Worm (Caenorhabditis elegans): ENCODE data around the gene F58E6.4.
A peak's percentile ranks its signal among the peaks of the same experiment; 100 is the strongest.

F58E6.4 gene

DNA sequence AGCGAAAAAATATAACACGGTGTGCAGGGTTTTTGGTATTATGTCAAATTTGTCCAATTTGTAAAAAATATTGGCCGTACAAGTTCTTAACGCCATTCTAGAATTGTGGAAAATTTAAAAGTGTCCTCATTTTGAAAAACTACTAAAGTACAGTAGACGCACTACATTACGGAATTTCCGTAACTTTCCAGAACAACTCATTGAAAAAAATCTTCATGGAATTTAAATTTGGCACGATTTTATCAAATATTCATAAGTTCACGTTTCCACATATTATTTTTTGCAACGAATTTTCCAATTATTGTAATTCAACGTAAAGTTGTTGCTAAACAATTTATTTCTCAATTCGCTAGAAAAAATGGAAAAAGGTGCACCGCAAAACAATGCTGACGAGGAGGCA lies 35.3 kb downstream of the F58E6.4 start, which contains the start of gene F40F9.3:
Gene F40F9.3 (plus strand): TSS at position 301 of the 400 bp plus-strand sequence.
- TF ChIP-seq elt-3 (tag; optimal IDR thresholded peaks at IDR 0.05) (no peak), lin-35 (GFP tag; optimal IDR thresholded peaks at IDR 0.05) (no peak), Y116A8C.19 (tag; optimal IDR thresholded peaks at IDR 0.05; ENCODE audit: borderline replicate concordance) (no peak), ces-1 (GFP tag; optimal IDR thresholded peaks at IDR 0.05) (no peak), mep-1 (tag; optimal IDR thresholded peaks at IDR 0.05) (no peak)

DNA sequence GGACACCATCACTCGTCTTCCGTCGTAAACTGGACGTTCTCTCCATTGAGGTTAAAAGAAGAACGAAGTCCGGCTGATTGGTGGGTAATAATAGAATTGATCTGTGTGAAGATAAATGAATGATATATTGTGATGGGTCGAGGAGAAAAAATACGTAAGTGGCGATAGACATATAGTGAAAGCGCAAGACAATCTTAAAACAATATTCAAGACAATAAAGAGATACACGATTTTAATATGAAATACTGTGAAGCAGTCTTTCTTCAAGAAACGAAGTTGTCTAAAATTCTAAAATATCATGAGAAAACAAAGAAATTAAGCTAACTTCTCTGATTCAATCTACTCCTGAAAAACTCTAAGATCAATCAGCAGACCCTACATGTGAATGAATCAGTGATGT lies 36.7 kb downstream of the F58E6.4 start, which contains the start of gene F40F9.10:
Gene F40F9.10 (minus strand): TSS at position 101 of the 400 bp plus-strand sequence.
- TF ChIP-seq skn-1 (tag; optimal IDR thresholded peaks at IDR 0.05) (no peak), snpc-4 (tag; optimal IDR thresholded peaks at IDR 0.05) (no peak)

DNA sequence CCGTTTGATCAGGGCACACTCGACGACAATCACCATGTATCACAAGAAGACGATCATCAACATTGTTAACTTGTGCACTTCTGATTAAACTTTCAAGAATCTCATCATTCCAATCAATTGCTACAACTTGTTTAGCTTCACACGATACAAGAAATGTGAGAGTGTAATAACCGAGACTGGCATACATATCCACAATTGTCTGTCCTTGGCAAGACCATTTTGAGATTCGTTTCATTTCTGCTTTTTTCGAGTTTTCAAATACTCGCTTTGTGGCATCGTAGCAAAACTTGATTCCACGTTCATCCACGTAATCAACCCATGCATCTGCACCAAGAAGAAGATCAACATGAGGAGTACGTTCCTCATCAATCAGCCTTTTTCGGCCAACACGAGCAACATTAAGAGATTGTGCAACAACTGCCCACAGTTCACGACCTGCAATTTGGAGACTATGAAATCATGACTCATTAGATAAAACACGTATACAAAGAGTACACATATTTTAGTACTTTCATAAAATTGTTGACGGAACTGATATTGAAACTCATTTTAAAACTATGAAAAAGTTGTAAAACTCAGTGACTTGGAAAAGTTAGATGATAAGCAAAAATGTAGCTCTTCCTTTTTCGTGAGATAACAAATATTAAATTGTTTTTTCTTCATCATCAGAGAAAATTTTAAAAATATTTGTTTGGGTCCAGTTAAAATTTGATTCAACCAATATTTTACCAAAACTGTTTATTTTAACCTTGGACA lies 37.6 kb downstream of the F58E6.4 start:
- TF ChIP-seq elt-2 (tag; optimal IDR thresholded peaks at IDR 0.05) (peak; percentile 51), elt-3 (tag; optimal IDR thresholded peaks at IDR 0.05) (no peak)

DNA sequence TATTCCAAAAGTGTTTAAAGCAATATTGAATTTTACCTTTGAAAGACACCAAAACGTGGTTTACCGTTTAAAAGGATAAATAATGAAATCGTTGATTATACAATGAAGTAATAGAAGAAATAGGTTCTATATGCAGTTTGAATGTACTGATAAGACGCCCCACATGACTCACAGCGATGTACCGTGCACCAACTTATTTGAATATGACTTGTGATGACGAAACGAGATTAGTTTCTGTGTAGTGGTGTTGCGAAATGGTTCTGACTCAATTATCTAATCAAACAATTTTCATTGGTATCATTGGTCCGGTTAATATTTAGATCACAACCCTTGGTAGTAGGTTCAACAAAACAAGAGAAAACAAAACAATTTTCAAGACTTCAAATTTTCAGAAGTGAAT lies 39.0 kb downstream of the F58E6.4 start:
- TF ChIP-seq elt-2 (tag; optimal IDR thresholded peaks at IDR 0.05) (peak; percentile 71), nhr-19 (GFP tag; conservative IDR thresholded peaks at IDR 0.05) (no peak)

DNA sequence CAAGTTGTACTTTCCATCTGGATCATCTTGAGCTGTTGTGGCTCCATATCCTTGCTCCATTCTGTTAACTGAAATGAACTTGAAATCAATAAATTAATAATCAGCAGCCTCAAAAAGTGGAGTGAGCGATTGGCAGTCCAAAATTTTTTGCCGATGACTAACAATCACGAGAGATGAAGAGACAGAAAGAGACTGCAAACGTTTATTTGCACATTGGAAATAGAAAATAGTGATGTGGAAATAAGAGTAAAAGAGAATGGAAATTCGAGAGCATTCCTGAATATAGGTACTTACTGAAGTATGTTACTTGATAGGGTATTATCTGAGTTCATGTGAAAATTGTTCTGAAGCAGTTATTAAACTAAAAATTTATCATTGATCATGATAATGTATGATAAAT lies 40.5 kb downstream of the F58E6.4 start, which contains the start of gene tag-120:
Gene tag-120 (minus strand): TSS at position 68 of the 400 bp plus-strand sequence.
- TF ChIP-seq unc-86 (tag; optimal IDR thresholded peaks at IDR 0.05) (no peak), nhr-237 (tag; optimal IDR thresholded peaks at IDR 0.05) (no peak), ceh-88 (GFP tag; IDR thresholded peaks at IDR 0.05) (no peak), mep-1 (tag; optimal IDR thresholded peaks at IDR 0.05) (no peak), elt-2 (tag; optimal IDR thresholded peaks at IDR 0.05) (peak; percentile 6), egl-27 (tag; optimal IDR thresholded peaks at IDR 0.05) (no peak)

DNA sequence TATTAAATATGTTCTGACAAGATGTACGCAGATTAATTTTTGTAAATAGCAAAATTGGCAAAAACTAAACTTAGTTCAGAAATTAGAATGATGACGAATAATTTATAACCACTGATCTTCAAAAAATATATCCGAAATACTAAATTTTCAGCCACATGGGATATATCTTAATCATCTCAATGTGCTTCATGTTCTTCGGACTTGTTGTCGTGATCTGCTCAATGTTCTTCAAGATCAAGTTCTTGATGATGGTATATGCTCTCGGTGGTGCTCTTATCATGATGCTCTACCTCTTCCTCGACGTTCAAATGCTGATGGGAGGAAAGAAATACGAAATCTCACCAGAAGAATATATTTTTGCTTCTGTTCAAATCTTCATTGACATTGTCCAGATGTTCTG lies 43.6 kb downstream of the F58E6.4 start:
- no peak for TF ChIP-seq ceh-90 (tag; optimal IDR thresholded peaks at IDR 0.05)
- no peak for TF ChIP-seq rnt-1 (tag; optimal IDR thresholded peaks at IDR 0.05)
- no peak for TF ChIP-seq fos-1 (tag; optimal IDR thresholded peaks at IDR 0.05)

DNA sequence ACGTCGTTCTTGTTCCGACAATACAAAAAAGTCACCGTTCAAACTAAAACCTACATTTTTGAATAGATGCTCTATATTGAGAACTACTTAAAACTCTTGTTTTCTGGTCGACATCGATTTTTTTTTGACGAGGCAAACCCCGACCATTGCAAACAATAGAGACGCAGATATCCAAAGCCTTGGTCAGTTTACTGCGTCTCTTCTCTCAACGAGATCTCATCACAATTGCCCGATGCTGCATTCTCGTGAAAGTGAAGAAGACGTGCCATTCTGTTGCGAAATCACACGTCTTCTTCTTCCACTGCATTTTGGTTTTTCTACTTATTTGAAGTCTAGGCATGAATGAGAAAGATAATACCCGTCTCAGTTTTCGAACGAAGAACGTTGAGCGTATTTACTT lies 45.8 kb downstream of the F58E6.4 start:
- peak; percentile 55 for TF ChIP-seq nhr-71 (tag; optimal IDR thresholded peaks at IDR 0.05)
- TF ChIP-seq blmp-1 (tag; optimal IDR thresholded peaks at IDR 0.05), result peak; percentile 93
- peak; percentile 35 to 54 for TF ChIP-seq lin-35 (GFP tag; optimal IDR thresholded peaks at IDR 0.05)
- TF ChIP-seq lin-14 (GFP tag; optimal IDR thresholded peaks at IDR 0.05), result peak; percentile 90
- no peak for TF ChIP-seq egl-13 (tag; optimal IDR thresholded peaks at IDR 0.05)
- no peak for TF ChIP-seq unc-130 (tag; optimal IDR thresholded peaks at IDR 0.05)
- TF ChIP-seq xbp-1 (tag; optimal IDR thresholded peaks at IDR 0.05), result peak; percentile 20
- TF ChIP-seq C04F5.9 (tag; optimal IDR thresholded peaks at IDR 0.05), result no peak
- TF ChIP-seq ceh-8 (GFP tag; optimal IDR thresholded peaks at IDR 0.05), result no peak
- no peak for TF ChIP-seq zag-1 (tag; optimal IDR thresholded peaks at IDR 0.05)
- no peak for TF ChIP-seq mab-9 (GFP tag; IDR thresholded peaks at IDR 0.05)
- TF ChIP-seq tbx-2 (tag; optimal IDR thresholded peaks at IDR 0.05), result no peak
- no peak for TF ChIP-seq lin-39 (tag; optimal IDR thresholded peaks at IDR 0.05)
- no peak for TF ChIP-seq nhr-19 (GFP tag; conservative IDR thresholded peaks at IDR 0.05)
- TF ChIP-seq Y116A8C.19 (tag; optimal IDR thresholded peaks at IDR 0.05; ENCODE audit: borderline replicate concordance), result no peak
- TF ChIP-seq hlh-17 (GFP tag; optimal IDR thresholded peaks at IDR 0.05; ENCODE audit: borderline replicate concordance), result no peak
- no peak for TF ChIP-seq ztf-4 (tag; optimal IDR thresholded peaks at IDR 0.05)
- TF ChIP-seq irx-1 (tag; optimal IDR thresholded peaks at IDR 0.05), result no peak
- TF ChIP-seq ces-1 (GFP tag; optimal IDR thresholded peaks at IDR 0.05), result no peak
- TF ChIP-seq ceh-63 (GFP tag; optimal IDR thresholded peaks at IDR 0.05), result no peak
- peak; percentile 42 for TF ChIP-seq nhr-47 (tag; optimal IDR thresholded peaks at IDR 0.05)
- TF ChIP-seq lir-3 (tag; optimal IDR thresholded peaks at IDR 0.05; ENCODE audit: poor library complexity), result no peak
- TF ChIP-seq aha-1 (tag; optimal IDR thresholded peaks at IDR 0.05), result no peak
- peak in 2 of 3 experiments; percentile 14 to 35 for TF ChIP-seq dpl-1 (GFP tag; optimal IDR thresholded peaks at IDR 0.05)
- peak; percentile 27 to 67 for TF ChIP-seq lsy-2 (tag; optimal IDR thresholded peaks at IDR 0.05)
- peak in 1 of 6 experiments; percentile 63 for TF ChIP-seq elt-3 (tag; optimal IDR thresholded peaks at IDR 0.05)
- no peak for TF ChIP-seq sptf-1 (tag; optimal IDR thresholded peaks at IDR 0.05)

Data from whole organism, L1 larva.